Fruit fly (Drosophila melanogaster) Kc167 (cell line): Measurements from ENCODE around the gene CG45545.

Experiments used
- Sin3A ChIP-seq: fragments of >200 bp; optimal IDR thresholded peaks from 2 replicates; lab custom pipeline; 2018; ENCODE audit warnings: missing external identifiers
- h ChIP-seq: fragments of >200 bp; optimal IDR thresholded peaks from 3 replicates; lab custom pipeline; 2018; ENCODE audit warnings: missing external identifiers
- insv ChIP-seq: fragments of >200 bp; optimal IDR thresholded peaks from 3 replicates; lab custom pipeline; 2018; ENCODE audit warnings: missing external identifiers
- ttk ChIP-seq: sonication (Bioruptor generic); optimal IDR thresholded peaks from 2 replicates; lab custom pipeline; 2017; ENCODE audit warnings: missing external identifiers

DNA sequence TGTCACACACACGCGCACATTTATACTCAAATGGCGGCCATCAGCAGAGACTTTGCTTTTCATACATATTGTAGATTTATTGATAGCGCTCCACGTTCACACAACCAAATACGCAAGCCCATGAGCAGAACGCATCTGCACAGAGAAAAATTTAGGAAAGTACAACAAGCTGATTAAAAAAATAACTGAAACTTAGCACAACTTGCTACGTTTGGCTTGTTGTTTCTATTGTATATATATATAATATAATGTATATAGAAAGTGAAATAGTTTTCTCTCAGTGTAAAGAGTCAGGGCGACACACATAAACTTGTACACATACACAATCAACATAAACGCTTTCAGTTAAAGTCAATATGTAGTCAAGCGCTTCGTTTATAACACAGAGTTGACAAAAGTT lies 39.4 kb downstream of the CG45545 start:
- no peak for TF ChIP-seq Sin3A
- TF ChIP-seq ttk: no peak
- no peak for TF ChIP-seq h (lab: Kevin White, UChicago)
- no peak for TF ChIP-seq insv (lab: Kevin White, UChicago)
